Worm (Caenorhabditis elegans): Measurements from ENCODE around the gene T28D6.7.

DNA sequence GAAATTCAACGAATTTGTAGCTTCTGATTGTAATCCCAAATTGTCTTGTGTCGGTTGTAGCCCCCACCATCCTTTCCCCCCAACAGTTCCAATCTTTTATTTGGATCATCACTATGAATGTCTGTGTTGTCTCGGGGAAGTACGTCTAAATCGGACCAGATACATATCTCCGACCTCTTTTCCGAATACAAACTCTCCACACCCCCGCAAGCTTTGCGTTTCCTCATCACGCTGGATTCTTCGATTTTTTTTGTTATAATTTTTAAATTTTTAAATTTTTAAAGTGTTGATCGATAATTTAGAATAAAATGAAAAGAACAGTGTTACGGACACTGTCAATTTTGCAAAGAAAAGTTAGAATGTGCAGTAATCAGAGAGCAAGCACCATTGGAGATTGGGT is 35.6 kb upstream of the T28D6.7 start, which contains the start of gene subs-4:
- no peak for TF ChIP-seq dao-5 (tag; optimal IDR thresholded peaks at IDR 0.05)
- TF ChIP-seq him-1 (tag; optimal IDR thresholded peaks at IDR 0.05) = no peak
